Fruit fly (Drosophila melanogaster) whole organism, pupa: ENCODE results near the gene CG14631.

ENCODE experiments used
- CG4496 ChIP-seq: fragments of 200-800 bp; sonication (Bioruptor generic); IDR thresholded peaks from 3 replicates; pipeline ENCODE4 v1.3.6; 2022; ENCODE audit warnings: missing biosample characterization, missing genetic modification characterization
- EcR ChIP-seq: fragments of 200-800 bp; sonication (Bioruptor generic); optimal IDR thresholded peaks from 3 replicates; lab custom pipeline; 2019; ENCODE audit warnings: missing biosample characterization, missing genetic modification characterization, mild to moderate bottlenecking, moderate library complexity, missing genetic modification reagents
- Snoo ChIP-seq: fragments of 200-800 bp; sonication (Bioruptor generic); optimal IDR thresholded peaks from 3 replicates; lab custom pipeline; 2017; ENCODE audit warnings: missing biosample characterization, mild to moderate bottlenecking, missing genetic modification characterization, inconsistent platforms

Gene CG14631

dm6 chrX:1056338-1056737 is 44.5 kb downstream of the CG14631 start:
- no peak for TF ChIP-seq EcR (GFP tag; lab: Kevin White, UChicago)
- peak; percentile 55; the same call in 1 of the 3 replicates for TF ChIP-seq CG4496
- TF ChIP-seq Snoo (tag; lab: Kevin White, UChicago): no peak
